Worm (Caenorhabditis elegans) whole organism, L1 larva: ENCODE measurements around the gene mrps-18B.

Experiments
- C04F5.9 ChIP-seq: sonication (generic microtip); optimal IDR thresholded peaks from 2 replicates; lab custom pipeline; 2016; ENCODE audit warnings: missing genetic modification characterization, missing compliant biosample characterization
- C16A3.4 ChIP-seq: fragments of 150-350 bp; optimal IDR thresholded peaks from 2 replicates; lab custom pipeline; 2014; ENCODE audit warnings: missing biosample characterization, missing genetic modification characterization
- C34B4.2 ChIP-seq: sonication (generic microtip); optimal IDR thresholded peaks from 2 replicates; lab custom pipeline; 2017; ENCODE audit warnings: mild to moderate bottlenecking, missing genetic modification characterization, missing compliant biosample characterization
- F16B12.6 ChIP-seq: fragments of 150-350 bp; optimal IDR thresholded peaks from 2 replicates; lab custom pipeline; 2014; ENCODE audit warnings: missing biosample characterization, missing genetic modification characterization
- Y116A8C.19 ChIP-seq: sonication (generic microtip); optimal IDR thresholded peaks from 2 replicates; lab custom pipeline; 2016; ENCODE audit warnings: missing compliant biosample characterization, missing genetic modification characterization, borderline replicate concordance
- aha-1 ChIP-seq: fragments of 150-350 bp; optimal IDR thresholded peaks from 2 replicates; lab custom pipeline; 2014; ENCODE audit warnings: missing biosample characterization, missing genetic modification characterization
- blmp-1 ChIP-seq: fragments of 150-350 bp; optimal IDR thresholded peaks from 2 replicates; lab custom pipeline; 2014; ENCODE audit warnings: missing biosample characterization, missing genetic modification characterization
- ceh-88 ChIP-seq: fragments of 200-800 bp; sonication (Bioruptor generic); IDR thresholded peaks from 2 replicates; pipeline ENCODE4 v1.3.6; 2022; ENCODE audit warnings: missing genetic modification characterization, missing compliant biosample characterization
- ceh-90 ChIP-seq: sonication (generic microtip); optimal IDR thresholded peaks from 2 replicates; lab custom pipeline; 2016; ENCODE audit warnings: missing genetic modification characterization, missing compliant biosample characterization
- ces-1 ChIP-seq: fragments of 150-350 bp; optimal IDR thresholded peaks from 2 replicates; lab custom pipeline; 2014; ENCODE audit warnings: missing biosample characterization, missing genetic modification reagents, missing genetic modification characterization
- efl-1 ChIP-seq, 4 experiments: fragments of 150-350 bp; optimal IDR thresholded peaks in 3 of 4; peaks in 1 of 4; 1 replicate in 1 of 4; 2 replicates in 3 of 4; lab custom pipeline; 2014; ENCODE audit warnings: missing biosample characterization in 2 of 4, missing genetic modification characterization in 2 of 4, missing genetic modification reagents in 2 of 4
- efl-3 ChIP-seq: fragments of 200-800 bp; sonication (Bioruptor generic); optimal IDR thresholded peaks from 2 replicates; lab custom pipeline; 2018; ENCODE audit warnings: mild to moderate bottlenecking, missing genetic modification characterization, missing compliant biosample characterization
- egl-27 ChIP-seq, 2 experiments: fragments of 150-350 bp in 1 of 2; sonication (generic microtip); optimal IDR thresholded peaks; 3 replicates each; lab custom pipeline; 2017 to 2018; ENCODE audit warnings: missing biosample characterization in 2 of 2, missing genetic modification characterization in 2 of 2, missing genetic modification reagents in 2 of 2
- elt-3 ChIP-seq, 6 experiments: fragments of 150-350 bp in 1 of 6; sonication (generic microtip); optimal IDR thresholded peaks; 2 replicates each; lab custom pipeline; 2017 to 2018; ENCODE audit warnings: missing biosample characterization in 6 of 6, missing genetic modification characterization in 6 of 6, inconsistent platforms in 1 of 6
- ets-5 ChIP-seq: fragments of 200-800 bp; sonication (Bioruptor generic); IDR thresholded peaks from 2 replicates; pipeline ENCODE4 v1.3.6; 2022; ENCODE audit warnings: missing genetic modification characterization, missing compliant biosample characterization
- fkh-4 ChIP-seq: sonication (generic microtip); optimal IDR thresholded peaks from 2 replicates; lab custom pipeline; 2016; ENCODE audit warnings: missing compliant biosample characterization, missing genetic modification characterization, borderline replicate concordance
- fkh-8 ChIP-seq: sonication (generic microtip); optimal IDR thresholded peaks from 2 replicates; lab custom pipeline; 2016; ENCODE audit warnings: mild to moderate bottlenecking, missing genetic modification characterization, missing compliant biosample characterization
- fos-1 ChIP-seq: fragments of 150-350 bp; optimal IDR thresholded peaks from 2 replicates; lab custom pipeline; 2014; ENCODE audit warnings: missing biosample characterization, missing genetic modification characterization
- grh-1 ChIP-seq: fragments of 200-800 bp; sonication (Bioruptor generic); IDR thresholded peaks from 2 replicates; pipeline ENCODE4 v1.3.6; 2022; ENCODE audit warnings: missing genetic modification reagents, missing genetic modification characterization, missing compliant biosample characterization
- hpl-2 ChIP-seq: fragments of 150-350 bp; optimal IDR thresholded peaks from 2 replicates; lab custom pipeline; 2014; ENCODE audit warnings: missing biosample characterization, missing genetic modification reagents, missing genetic modification characterization
- irx-1 ChIP-seq: sonication (generic microtip); optimal IDR thresholded peaks from 2 replicates; lab custom pipeline; 2016; ENCODE audit warnings: missing genetic modification characterization, missing compliant biosample characterization
- isw-1 ChIP-seq: fragments of 200-800 bp; sonication (Bioruptor generic); IDR thresholded peaks from 2 replicates; pipeline ENCODE4 v1.3.6; 2022; ENCODE audit warnings: missing genetic modification characterization, missing compliant biosample characterization
- lin-13 ChIP-seq: fragments of 150-350 bp; optimal IDR thresholded peaks from 2 replicates; lab custom pipeline; 2014; ENCODE audit warnings: missing biosample characterization, missing genetic modification reagents, missing genetic modification characterization
- lin-14 ChIP-seq: fragments of 200-800 bp; sonication (Bioruptor generic); optimal IDR thresholded peaks from 2 replicates; lab custom pipeline; 2018; ENCODE audit warnings: mild to moderate bottlenecking, missing genetic modification characterization, moderate library complexity, missing compliant biosample characterization
- lin-15B ChIP-seq: fragments of 150-350 bp; sonication (generic microtip); optimal IDR thresholded peaks from 3 replicates; lab custom pipeline; 2014; ENCODE audit warnings: missing biosample characterization, missing genetic modification characterization
- lin-35 ChIP-seq, 2 experiments: fragments of 150-350 bp; optimal IDR thresholded peaks; 2 replicates each; lab custom pipeline; 2014; ENCODE audit warnings: missing biosample characterization in 2 of 2, missing genetic modification characterization in 2 of 2, missing genetic modification reagents in 2 of 2
- lir-3 ChIP-seq: sonication (generic microtip); optimal IDR thresholded peaks from 2 replicates; lab custom pipeline; 2016; ENCODE audit warnings: mild to moderate bottlenecking, missing genetic modification characterization, moderate library complexity, missing compliant biosample characterization; ENCODE audit not compliant: poor library complexity
- mdl-1 ChIP-seq, 2 experiments: fragments of 150-350 bp; optimal IDR thresholded peaks; 2 replicates each; lab custom pipeline; 2014 to 2017; ENCODE audit warnings: missing biosample characterization in 2 of 2, missing genetic modification characterization in 2 of 2, inconsistent platforms in 1 of 2
- nhr-11 ChIP-seq: fragments of 150-350 bp; optimal IDR thresholded peaks from 2 replicates; lab custom pipeline; 2014; ENCODE audit warnings: missing biosample characterization, missing genetic modification characterization
- nhr-12 ChIP-seq: sonication (generic microtip); optimal IDR thresholded peaks from 2 replicates; lab custom pipeline; 2017; ENCODE audit warnings: missing biosample characterization, missing genetic modification characterization
- nhr-19 ChIP-seq: fragments of 200-800 bp; sonication (Bioruptor generic); conservative IDR thresholded peaks from 2 replicates; pipeline ENCODE4 v1.3.6; 2022; ENCODE audit warnings: missing genetic modification characterization, missing compliant biosample characterization
- nhr-20 ChIP-seq: sonication (generic microtip); optimal IDR thresholded peaks from 2 replicates; lab custom pipeline; 2016; ENCODE audit warnings: mild to moderate bottlenecking, missing genetic modification characterization, missing compliant biosample characterization
- nhr-237 ChIP-seq: fragments of 150-350 bp; optimal IDR thresholded peaks from 2 replicates; lab custom pipeline; 2014; ENCODE audit warnings: missing biosample characterization, missing genetic modification characterization
- nhr-28 ChIP-seq: fragments of 150-350 bp; optimal IDR thresholded peaks from 2 replicates; lab custom pipeline; 2014; ENCODE audit warnings: missing biosample characterization, missing genetic modification characterization
- nhr-47 ChIP-seq: sonication (generic microtip); optimal IDR thresholded peaks from 2 replicates; lab custom pipeline; 2016; ENCODE audit warnings: mild to moderate bottlenecking, missing genetic modification characterization, moderate library complexity, missing compliant biosample characterization
- nhr-77 ChIP-seq: fragments of 150-350 bp; optimal IDR thresholded peaks from 2 replicates; lab custom pipeline; 2014; ENCODE audit warnings: missing biosample characterization, missing genetic modification characterization
- nhr-84 ChIP-seq: sonication (generic microtip); optimal IDR thresholded peaks from 2 replicates; lab custom pipeline; 2017; ENCODE audit warnings: missing biosample characterization, missing genetic modification characterization
- nhr-85 ChIP-seq: sonication (generic microtip); peaks from one replicate; lab custom pipeline; 2016; ENCODE audit warnings: missing genetic modification characterization, inconsistent platforms, missing compliant biosample characterization
- pag-3 ChIP-seq: sonication (generic microtip); optimal IDR thresholded peaks from 2 replicates; lab custom pipeline; 2017; ENCODE audit warnings: missing genetic modification characterization, mild to moderate bottlenecking, missing compliant biosample characterization, antibody characterized with exemption, borderline replicate concordance; ENCODE audit not compliant: insufficient read depth
- pax-3 ChIP-seq: fragments of 200-800 bp; sonication (Bioruptor generic); optimal IDR thresholded peaks from 2 replicates; lab custom pipeline; 2018; ENCODE audit warnings: mild to moderate bottlenecking, missing genetic modification characterization, moderate library complexity, missing compliant biosample characterization
- pqm-1 ChIP-seq: sonication (generic microtip); optimal IDR thresholded peaks from 3 replicates; lab custom pipeline; 2017; ENCODE audit warnings: missing biosample characterization, missing genetic modification characterization
- snpc-4 ChIP-seq: fragments of 150-350 bp; optimal IDR thresholded peaks from 2 replicates; lab custom pipeline; 2014; ENCODE audit warnings: missing biosample characterization, missing genetic modification characterization
- snu-23 ChIP-seq: sonication (generic microtip); optimal IDR thresholded peaks from 2 replicates; lab custom pipeline; 2016; ENCODE audit warnings: missing genetic modification characterization, missing compliant biosample characterization
- sox-4 ChIP-seq: sonication (generic microtip); optimal IDR thresholded peaks from 2 replicates; lab custom pipeline; 2016; ENCODE audit warnings: missing genetic modification characterization, missing compliant biosample characterization
- sptf-1 ChIP-seq: fragments of 150-350 bp; optimal IDR thresholded peaks from 2 replicates; lab custom pipeline; 2014; ENCODE audit warnings: missing biosample characterization, missing genetic modification characterization
- sup-37 ChIP-seq: fragments of 200-800 bp; sonication (Bioruptor generic); optimal IDR thresholded peaks from 2 replicates; lab custom pipeline; 2018; ENCODE audit warnings: mild to moderate bottlenecking, missing genetic modification characterization, missing compliant biosample characterization
- tbx-2 ChIP-seq: sonication (generic microtip); optimal IDR thresholded peaks from 2 replicates; lab custom pipeline; 2016; ENCODE audit warnings: missing genetic modification characterization, missing compliant biosample characterization
- unc-30 ChIP-seq: sonication (generic microtip); optimal IDR thresholded peaks from 2 replicates; lab custom pipeline; 2017; ENCODE audit warnings: missing biosample characterization, missing genetic modification characterization
- vab-15 ChIP-seq: sonication (generic microtip); optimal IDR thresholded peaks from 2 replicates; lab custom pipeline; 2017; ENCODE audit warnings: missing genotype, mild to moderate bottlenecking, missing genetic modification characterization, missing compliant biosample characterization
- xbp-1 ChIP-seq: sonication (generic microtip); optimal IDR thresholded peaks from 2 replicates; lab custom pipeline; 2016; ENCODE audit warnings: missing genetic modification characterization, missing compliant biosample characterization
- zag-1 ChIP-seq: fragments of 150-350 bp; optimal IDR thresholded peaks from 2 replicates; lab custom pipeline; 2014; ENCODE audit warnings: missing biosample characterization, missing genetic modification characterization
- ztf-11 ChIP-seq, 2 experiments: sonication (generic microtip); optimal IDR thresholded peaks; 2 replicates each; lab custom pipeline; 2016 to 2017; ENCODE audit warnings: missing genetic modification characterization in 2 of 2, missing biosample characterization in 1 of 2, missing compliant biosample characterization in 1 of 2
- ztf-4 ChIP-seq: fragments of 150-350 bp; optimal IDR thresholded peaks from 2 replicates; lab custom pipeline; 2014; ENCODE audit warnings: missing biosample characterization, missing genetic modification characterization

The mrps-18B gene

ce11 chrII:8484546-8484945, 40.9 kb upstream of the mrps-18B start (continued):
- no peak for TF ChIP-seq efl-3 (GFP tag; lab: Kevin White, UChicago)
- TF ChIP-seq snpc-4 (tag; lab: Kevin White, UChicago): no peak
- TF ChIP-seq zag-1 (tag; lab: Kevin White, UChicago): no peak
- TF ChIP-seq C34B4.2: no peak
- peak; percentile 59 for TF ChIP-seq snu-23 (GFP tag; lab: Kevin White, UChicago)
- TF ChIP-seq nhr-84 (tag; lab: Kevin White, UChicago): no peak
- no peak for TF ChIP-seq ets-5 (GFP tag; lab: Robert Waterston, UW)
- no peak for TF ChIP-seq xbp-1 (tag; lab: Kevin White, UChicago)
- TF ChIP-seq pqm-1 (tag; lab: Kevin White, UChicago): no peak
- peak; percentile 40 for TF ChIP-seq lin-14 (GFP tag; lab: Kevin White, UChicago)
- TF ChIP-seq nhr-85 (tag; lab: Kevin White, UChicago): peak; percentile 50
- TF ChIP-seq F16B12.6 (tag; lab: Kevin White, UChicago): no peak
- TF ChIP-seq lin-15B (tag; lab: Kevin White, UChicago): no peak
- TF ChIP-seq mdl-1 (tag; optimal IDR thresholded peaks at IDR 0.05; lab: Kevin White, UChicago): no peak
- TF ChIP-seq unc-30: no peak
- TF ChIP-seq ztf-11 (tag; optimal IDR thresholded peaks at IDR 0.05; lab: Kevin White, UChicago): no peak
- no peak for TF ChIP-seq ces-1
- no peak for TF ChIP-seq egl-27 (tag; optimal IDR thresholded peaks at IDR 0.05; lab: Kevin White, UChicago)
- no peak for TF ChIP-seq irx-1 (tag; lab: Kevin White, UChicago)
- TF ChIP-seq isw-1 (GFP tag; lab: Robert Waterston, UW): no peak
- no peak for TF ChIP-seq nhr-11
- TF ChIP-seq grh-1 (GFP tag; lab: Robert Waterston, UW): no peak
- TF ChIP-seq vab-15 (tag; lab: Kevin White, UChicago): no peak
- TF ChIP-seq Y116A8C.19 (tag; lab: Kevin White, UChicago): no peak
- no peak for TF ChIP-seq lir-3
- TF ChIP-seq C16A3.4: peak; percentile 19
- peak; percentile 67 for TF ChIP-seq nhr-20
- TF ChIP-seq elt-3 (tag; optimal IDR thresholded peaks at IDR 0.05; lab: Kevin White, UChicago): no peak
- no peak for TF ChIP-seq nhr-77 (tag; lab: Kevin White, UChicago)
- TF ChIP-seq fkh-4 (tag; lab: Kevin White, UChicago): no peak
- TF ChIP-seq pax-3 (tag; lab: Kevin White, UChicago): no peak
- no peak for TF ChIP-seq nhr-237 (tag; lab: Kevin White, UChicago)
- TF ChIP-seq ztf-4 (tag; lab: Kevin White, UChicago): peak; percentile 16
- no peak for TF ChIP-seq sptf-1 (tag; lab: Kevin White, UChicago)
- no peak for TF ChIP-seq fkh-8
- TF ChIP-seq pag-3 (tag; lab: Kevin White, UChicago): no peak
- TF ChIP-seq sup-37 (GFP tag; lab: Kevin White, UChicago): no peak
- TF ChIP-seq ceh-90 (tag; lab: Kevin White, UChicago): no peak
- no peak for TF ChIP-seq hpl-2 (GFP tag; lab: Kevin White, UChicago)
- no peak for TF ChIP-seq fos-1 (tag; lab: Kevin White, UChicago)
- TF ChIP-seq lin-13: no peak
- no peak for TF ChIP-seq C04F5.9 (tag; lab: Kevin White, UChicago)

ce11 chrII:8485603-8486002, 39.9 kb upstream of the mrps-18B start, which contains the start of gene gbh-2:
Gene gbh-2 (plus strand): TSS chrII:8485879.
- TF ChIP-seq lin-15B (tag; lab: Kevin White, UChicago) (no peak), sox-4 (tag; lab: Kevin White, UChicago) (no peak), nhr-12 (tag; lab: Kevin White, UChicago) (no peak), ceh-88 (no peak), lin-13 (no peak), unc-30 (no peak), lin-35 (GFP tag; optimal IDR thresholded peaks at IDR 0.05; lab: Kevin White, UChicago) (peak in 1 of 2 experiments; percentile 72), tbx-2 (tag; lab: Kevin White, UChicago) (peak; percentile 21), snu-23 (GFP tag; lab: Kevin White, UChicago) (peak; percentile 48), nhr-85 (tag; lab: Kevin White, UChicago) (peak; percentile 69), nhr-19 (GFP tag; lab: Robert Waterston, UW) (peak; percentile 34; the same call in 1 of the 2 replicates), sptf-1 (tag; lab: Kevin White, UChicago) (no peak), efl-1 (optimal IDR thresholded peaks at IDR 0.05; lab: Kevin White, UChicago) (no peak), efl-1 (GFP tag; optimal IDR thresholded peaks at IDR 0.05 in 1 of 2; lab: Kevin White, UChicago) (peak in 1 of 2 experiments; percentile 79), aha-1 (tag; lab: Kevin White, UChicago) (no peak), ztf-4 (tag; lab: Kevin White, UChicago) (no peak), blmp-1 (tag; lab: Kevin White, UChicago) (peak; percentile 39), nhr-47 (tag; lab: Kevin White, UChicago) (peak; percentile 25), nhr-28 (tag; lab: Kevin White, UChicago) (no peak), lir-3 (no peak)
